Worm (Caenorhabditis elegans) whole organism, L2 larva: ENCODE data around the gene T06D8.9.

Experiments
- alr-1 ChIP-seq: fragments of 150-350 bp; optimal IDR thresholded peaks from 2 replicates; lab custom pipeline; 2014; ENCODE audit warnings: missing biosample characterization, missing genetic modification characterization
- ama-1 ChIP-seq: fragments of 150-350 bp; optimal IDR thresholded peaks from 2 replicates; lab custom pipeline; 2018; ENCODE audit warnings: inconsistent platforms
- crh-2 ChIP-seq: sonication (generic microtip); optimal IDR thresholded peaks from 2 replicates; lab custom pipeline; 2017; ENCODE audit warnings: missing biosample characterization, missing genetic modification characterization
- elt-1 ChIP-seq: fragments of 150-350 bp; optimal IDR thresholded peaks from 2 replicates; lab custom pipeline; 2014; ENCODE audit warnings: missing biosample characterization, missing genetic modification characterization
- lin-11 ChIP-seq: fragments of 150-350 bp; sonication (generic microtip); optimal IDR thresholded peaks from 2 replicates; lab custom pipeline; 2014; ENCODE audit warnings: missing biosample characterization, missing genetic modification characterization, inconsistent platforms, mixed read lengths
- nhr-10 ChIP-seq: sonication (generic microtip); optimal IDR thresholded peaks from 2 replicates; lab custom pipeline; 2017; ENCODE audit warnings: missing biosample characterization, missing genetic modification characterization
- nhr-12 ChIP-seq: fragments of 150-350 bp; optimal IDR thresholded peaks from 2 replicates; lab custom pipeline; 2014; ENCODE audit warnings: missing biosample characterization, missing genetic modification characterization
- nhr-237 ChIP-seq: fragments of 150-350 bp; optimal IDR thresholded peaks from 2 replicates; lab custom pipeline; 2014; ENCODE audit warnings: missing biosample characterization, missing genetic modification characterization
- peb-1 ChIP-seq: fragments of 150-350 bp; optimal IDR thresholded peaks from 2 replicates; lab custom pipeline; 2014; ENCODE audit warnings: missing biosample characterization, missing genetic modification characterization
- snpc-4 ChIP-seq: fragments of 150-350 bp; optimal IDR thresholded peaks from 2 replicates; lab custom pipeline; 2014; ENCODE audit warnings: missing biosample characterization, missing genetic modification characterization
- unc-39 ChIP-seq: fragments of 150-350 bp; optimal IDR thresholded peaks from 2 replicates; lab custom pipeline; 2014; ENCODE audit warnings: missing biosample characterization, missing genetic modification characterization
- unc-55 ChIP-seq: fragments of 150-350 bp; sonication (generic microtip); optimal IDR thresholded peaks from 3 replicates; lab custom pipeline; 2014; ENCODE audit warnings: missing biosample characterization, missing genetic modification reagents, missing genetic modification characterization
- zag-1 ChIP-seq: fragments of 150-350 bp; optimal IDR thresholded peaks from 2 replicates; lab custom pipeline; 2014; ENCODE audit warnings: missing biosample characterization, missing genetic modification characterization
- ztf-4 ChIP-seq: fragments of 150-350 bp; optimal IDR thresholded peaks from 2 replicates; lab custom pipeline; 2014; ENCODE audit warnings: missing biosample characterization, missing genetic modification characterization

- TF ChIP-seq unc-55 (GFP tag; lab: Kevin White, UChicago) = no peak
- no peak for TF ChIP-seq snpc-4 (tag; lab: Kevin White, UChicago)
- TF ChIP-seq elt-1 = no peak
- no peak for TF ChIP-seq crh-2 (tag; lab: Kevin White, UChicago)
- TF ChIP-seq peb-1 = no peak
- no peak for TF ChIP-seq ztf-4 (tag; lab: Kevin White, UChicago)
- TF ChIP-seq ama-1 (lab: Kevin White, UChicago) = no peak
- TF ChIP-seq alr-1 (tag; lab: Kevin White, UChicago) = no peak
- TF ChIP-seq unc-39 = no peak
- no peak for TF ChIP-seq nhr-10 (tag; lab: Kevin White, UChicago)
- TF ChIP-seq nhr-237 = no peak
- TF ChIP-seq nhr-12 (tag; lab: Kevin White, UChicago) = no peak
- no peak for TF ChIP-seq lin-11 (tag; lab: Kevin White, UChicago)
- no peak for TF ChIP-seq zag-1 (tag; lab: Kevin White, UChicago)
These were observed 46.9 kb upstream of the T06D8.9 start for ce11 chrII:11192488-11192887.
